Fruit fly (Drosophila melanogaster) whole organism, pupa: Measurements from ENCODE around the gene serp.

Experiments
- CG10348 ChIP-seq: fragments of 200-800 bp; sonication (Bioruptor generic); IDR thresholded peaks from 2 replicates; pipeline ENCODE4 v1.3.6; 2022; ENCODE audit warnings: missing biosample characterization, missing genetic modification characterization
- CG12605 ChIP-seq: fragments of 200-800 bp; sonication (Bioruptor generic); IDR thresholded peaks from 2 replicates; pipeline ENCODE4 v1.3.6; 2022; ENCODE audit warnings: missing biosample characterization, missing genetic modification characterization
- CG13204 ChIP-seq: fragments of 200-800 bp; sonication (Bioruptor generic); optimal IDR thresholded peaks from 2 replicates; lab custom pipeline; 2018; ENCODE audit warnings: missing biosample characterization, mild to moderate bottlenecking, missing genetic modification characterization, moderate library complexity
- CG14655 ChIP-seq: fragments of 200-800 bp; sonication (Bioruptor generic); optimal IDR thresholded peaks from 3 replicates; lab custom pipeline; 2017; ENCODE audit warnings: mild to moderate bottlenecking, missing biosample characterization, missing genetic modification reagents, missing genetic modification characterization
- CG15710 ChIP-seq: fragments of 200-800 bp; sonication (Bioruptor generic); optimal IDR thresholded peaks from 2 replicates; lab custom pipeline; 2018; ENCODE audit warnings: missing biosample characterization, mild to moderate bottlenecking, missing genetic modification characterization, moderate library complexity
- CG17806 ChIP-seq: fragments of 200-800 bp; sonication (Bioruptor generic); optimal IDR thresholded peaks from 2 replicates; lab custom pipeline; 2018; ENCODE audit warnings: missing biosample characterization, mild to moderate bottlenecking, missing genetic modification characterization, moderate library complexity
- CG32121 ChIP-seq: fragments of 200-800 bp; sonication (Bioruptor generic); IDR thresholded peaks from 2 replicates; pipeline ENCODE4 v1.3.6; 2022; ENCODE audit warnings: missing biosample characterization, missing genetic modification characterization
- CG34367 ChIP-seq: fragments of 200-800 bp; sonication (Bioruptor generic); optimal IDR thresholded peaks from 2 replicates; lab custom pipeline; 2018; ENCODE audit warnings: missing biosample characterization, mild to moderate bottlenecking, missing genetic modification characterization
- CG4496 ChIP-seq: fragments of 200-800 bp; sonication (Bioruptor generic); IDR thresholded peaks from 3 replicates; pipeline ENCODE4 v1.3.6; 2022; ENCODE audit warnings: missing biosample characterization, missing genetic modification characterization
- CG8159 ChIP-seq: fragments of 200-800 bp; sonication (Bioruptor generic); optimal IDR thresholded peaks from 3 replicates; lab custom pipeline; 2018; ENCODE audit warnings: missing biosample characterization, mild to moderate bottlenecking, missing genetic modification characterization, moderate library complexity
- CG8301 ChIP-seq: fragments of 200-800 bp; sonication (Bioruptor generic); optimal IDR thresholded peaks from 2 replicates; lab custom pipeline; 2018; ENCODE audit warnings: missing biosample characterization, mild to moderate bottlenecking, missing genetic modification characterization
- CG9948 ChIP-seq: fragments of 200-800 bp; sonication (Bioruptor generic); optimal IDR thresholded peaks from 2 replicates; lab custom pipeline; 2018; ENCODE audit warnings: missing biosample characterization, mild to moderate bottlenecking, missing genetic modification characterization, moderate library complexity
- D1 ChIP-seq: fragments of 200-800 bp; sonication (Bioruptor generic); optimal IDR thresholded peaks from 2 replicates; lab custom pipeline; 2018; ENCODE audit warnings: missing biosample characterization, mild to moderate bottlenecking, missing genetic modification characterization, moderate library complexity
- EcR ChIP-seq: fragments of 200-800 bp; sonication (Bioruptor generic); optimal IDR thresholded peaks from 3 replicates; lab custom pipeline; 2019; ENCODE audit warnings: missing biosample characterization, missing genetic modification characterization, mild to moderate bottlenecking, moderate library complexity, missing genetic modification reagents
- Ets98B ChIP-seq: fragments of 200-800 bp; sonication (Bioruptor generic); IDR thresholded peaks from 2 replicates; pipeline ENCODE4 v1.3.6; 2022; ENCODE audit warnings: missing biosample characterization, missing genetic modification characterization
- Pif1A ChIP-seq: fragments of 200-800 bp; sonication (Bioruptor generic); optimal IDR thresholded peaks from 3 replicates; lab custom pipeline; 2016; ENCODE audit warnings: missing biosample characterization, missing genetic modification characterization
- Pif1B ChIP-seq: fragments of 200-800 bp; sonication (Bioruptor generic); optimal IDR thresholded peaks from 3 replicates; lab custom pipeline; 2016; ENCODE audit warnings: missing biosample characterization, missing genetic modification characterization
- Snoo ChIP-seq: fragments of 200-800 bp; sonication (Bioruptor generic); optimal IDR thresholded peaks from 3 replicates; lab custom pipeline; 2017; ENCODE audit warnings: missing biosample characterization, mild to moderate bottlenecking, missing genetic modification characterization, inconsistent platforms
- fd96Ca ChIP-seq: fragments of 200-800 bp; sonication (Bioruptor generic); IDR thresholded peaks from 3 replicates; pipeline ENCODE4 v1.3.6; 2022; ENCODE audit warnings: missing biosample characterization, missing genetic modification characterization
- gl ChIP-seq: fragments of 200-800 bp; sonication (Bioruptor generic); optimal IDR thresholded peaks from 2 replicates; lab custom pipeline; 2018; ENCODE audit warnings: missing biosample characterization, mild to moderate bottlenecking, missing genetic modification characterization
- rn ChIP-seq: fragments of 200-800 bp; sonication (Bioruptor generic); IDR thresholded peaks from 2 replicates; pipeline ENCODE4 v1.3.6; 2022; ENCODE audit warnings: missing biosample characterization, missing genetic modification characterization

The serp gene

dm6 chr3L:19695057-19695627 lies 12.7 kb downstream of the serp start, which contains the start of gene verm:
TSS of gene verm (minus strand) at chr3L:19695260.
- TF ChIP-seq EcR (GFP tag; lab: Kevin White, UChicago) = no peak
- peak; percentile 26; the same call in 1 of the 2 replicates for TF ChIP-seq CG12605 (GFP tag; lab: Robert Waterston, UW)
- no peak for TF ChIP-seq Pif1A (GFP tag; lab: Kevin White, UChicago)
- TF ChIP-seq CG14655 (GFP tag; lab: Kevin White, UChicago) = no peak
- no peak for TF ChIP-seq CG10348 (GFP tag; lab: Robert Waterston, UW)
- no peak for TF ChIP-seq gl (tag; lab: Kevin White, UChicago)
- TF ChIP-seq fd96Ca (GFP tag; lab: Robert Waterston, UW) = no peak
- 0 out of 3 replicates have a peak, but pooled peaks have one; percentile 36 for TF ChIP-seq CG4496 (GFP tag; lab: Robert Waterston, UW)
- TF ChIP-seq CG13204 (GFP tag; lab: Kevin White, UChicago) = peak; percentile 14
- no peak for TF ChIP-seq CG9948 (tag; lab: Kevin White, UChicago)
- no peak for TF ChIP-seq CG8301 (tag; lab: Kevin White, UChicago)
- no peak for TF ChIP-seq Snoo (tag; lab: Kevin White, UChicago)
- TF ChIP-seq Ets98B (GFP tag; lab: Robert Waterston, UW) = peak; percentile 28; the same call in 1 of the 2 replicates

dm6 chr3L:19694156-19694643 lies 13.6 kb downstream of the serp start:
- TF ChIP-seq CG10348 (GFP tag; lab: Robert Waterston, UW) (no peak), Ets98B (GFP tag; lab: Robert Waterston, UW) (peak; percentile 54; the same call in 1 of the 2 replicates), CG4496 (GFP tag; lab: Robert Waterston, UW) (peak; percentile 19; the same call in 2 of the 3 replicates), Pif1B (GFP tag; lab: Kevin White, UChicago) (peak; percentile 16), CG34367 (no peak), CG15710 (no peak), EcR (GFP tag; lab: Kevin White, UChicago) (peak; percentile 50), CG14655 (GFP tag; lab: Kevin White, UChicago) (no peak), CG13204 (GFP tag; lab: Kevin White, UChicago) (peak; percentile 5), Pif1A (GFP tag; lab: Kevin White, UChicago) (no peak), CG32121 (no peak), CG8301 (tag; lab: Kevin White, UChicago) (peak; percentile 80), CG17806 (tag; lab: Kevin White, UChicago) (no peak), gl (tag; lab: Kevin White, UChicago) (no peak), fd96Ca (GFP tag; lab: Robert Waterston, UW) (0 out of 3 replicates have a peak, but pooled peaks have one; percentile 48)
- TF ChIP-seq, all 21 proteins: peak for 7

dm6 chr3L:19687200-19687687 lies 20.6 kb downstream of the serp start, which contains the start of the genes CG8765 and Gbeta76C:
TSS of gene CG8765 (minus strand) at chr3L:19687353.
TSS of gene Gbeta76C (plus strand) at chr3L:19687637.
- TF ChIP-seq CG15710 (peak; percentile 6), Ets98B (GFP tag; lab: Robert Waterston, UW) (no peak), CG32121 (0 out of 2 replicates have a peak, but pooled peaks have one; percentile 16)

- TF ChIP-seq CG32121 (no peak), fd96Ca (GFP tag; lab: Robert Waterston, UW) (no peak), CG13204 (GFP tag; lab: Kevin White, UChicago) (no peak), CG34367 (no peak), Pif1B (GFP tag; lab: Kevin White, UChicago) (no peak), CG4496 (GFP tag; lab: Robert Waterston, UW) (no peak), CG14655 (GFP tag; lab: Kevin White, UChicago) (no peak), CG8301 (tag; lab: Kevin White, UChicago) (no peak), CG8159 (tag; lab: Kevin White, UChicago) (no peak), rn (no peak), CG12605 (GFP tag; lab: Robert Waterston, UW) (no peak), gl (tag; lab: Kevin White, UChicago) (no peak), CG10348 (GFP tag; lab: Robert Waterston, UW) (no peak), Ets98B (GFP tag; lab: Robert Waterston, UW) (no peak), Pif1A (GFP tag; lab: Kevin White, UChicago) (no peak), Snoo (tag; lab: Kevin White, UChicago) (no peak), CG17806 (tag; lab: Kevin White, UChicago) (no peak)
Observed at dm6 chr3L:19683520-19683919, 24.3 kb downstream of the serp start.

- TF ChIP-seq Ets98B (GFP tag; lab: Robert Waterston, UW) = no peak
- TF ChIP-seq CG9948 (tag; lab: Kevin White, UChicago) = no peak
- no peak for TF ChIP-seq CG8159 (tag; lab: Kevin White, UChicago)
- no peak for TF ChIP-seq CG15710
- no peak for TF ChIP-seq Pif1B (GFP tag; lab: Kevin White, UChicago)
- TF ChIP-seq Snoo (tag; lab: Kevin White, UChicago) = no peak
- no peak for TF ChIP-seq gl (tag; lab: Kevin White, UChicago)
- 0 out of 3 replicates have a peak, but pooled peaks have one; percentile 12 for TF ChIP-seq CG4496 (GFP tag; lab: Robert Waterston, UW)
- TF ChIP-seq CG8301 (tag; lab: Kevin White, UChicago) = no peak
Observed at dm6 chr3L:19682902-19683301, 24.9 kb downstream of the serp start.

dm6 chr3L:19676050-19676449 lies 31.8 kb downstream of the serp start:
- TF ChIP-seq Ets98B (GFP tag; lab: Robert Waterston, UW) (no peak), gl (tag; lab: Kevin White, UChicago) (no peak), fd96Ca (GFP tag; lab: Robert Waterston, UW) (no peak), CG8159 (tag; lab: Kevin White, UChicago) (peak; percentile 66), CG13204 (GFP tag; lab: Kevin White, UChicago) (no peak), Pif1B (GFP tag; lab: Kevin White, UChicago) (peak; percentile 15), D1 (tag; lab: Kevin White, UChicago) (no peak), CG15710 (peak; percentile 22), CG34367 (no peak), CG10348 (GFP tag; lab: Robert Waterston, UW) (no peak), CG4496 (GFP tag; lab: Robert Waterston, UW) (peak; percentile 27; the same call in 1 of the 3 replicates), CG14655 (GFP tag; lab: Kevin White, UChicago) (no peak), Snoo (tag; lab: Kevin White, UChicago) (peak; percentile 36), EcR (GFP tag; lab: Kevin White, UChicago) (no peak), CG12605 (GFP tag; lab: Robert Waterston, UW) (no peak), CG9948 (tag; lab: Kevin White, UChicago) (peak; percentile 34), CG17806 (tag; lab: Kevin White, UChicago) (no peak), CG32121 (no peak), rn (no peak), Pif1A (GFP tag; lab: Kevin White, UChicago) (peak; percentile 7), CG8301 (tag; lab: Kevin White, UChicago) (peak; percentile 43)
- TF ChIP-seq, all 21 proteins: peak for 8
